Fruit fly (Drosophila melanogaster) S2 (cell line): Measurements from ENCODE around the gene PRL-1.
A peak's percentile ranks its signal among the peaks of the same experiment; 100 is the strongest.

ENCODE experiments used
- CG8478 ChIP-seq: fragments of >200 bp; optimal IDR thresholded peaks from 2 replicates; lab custom pipeline; 2018
- CTCF ChIP-seq, 2 experiments: fragments of >200 bp; optimal IDR thresholded peaks; 2 replicates each; lab custom pipeline; 2018

Gene PRL-1

DNA sequence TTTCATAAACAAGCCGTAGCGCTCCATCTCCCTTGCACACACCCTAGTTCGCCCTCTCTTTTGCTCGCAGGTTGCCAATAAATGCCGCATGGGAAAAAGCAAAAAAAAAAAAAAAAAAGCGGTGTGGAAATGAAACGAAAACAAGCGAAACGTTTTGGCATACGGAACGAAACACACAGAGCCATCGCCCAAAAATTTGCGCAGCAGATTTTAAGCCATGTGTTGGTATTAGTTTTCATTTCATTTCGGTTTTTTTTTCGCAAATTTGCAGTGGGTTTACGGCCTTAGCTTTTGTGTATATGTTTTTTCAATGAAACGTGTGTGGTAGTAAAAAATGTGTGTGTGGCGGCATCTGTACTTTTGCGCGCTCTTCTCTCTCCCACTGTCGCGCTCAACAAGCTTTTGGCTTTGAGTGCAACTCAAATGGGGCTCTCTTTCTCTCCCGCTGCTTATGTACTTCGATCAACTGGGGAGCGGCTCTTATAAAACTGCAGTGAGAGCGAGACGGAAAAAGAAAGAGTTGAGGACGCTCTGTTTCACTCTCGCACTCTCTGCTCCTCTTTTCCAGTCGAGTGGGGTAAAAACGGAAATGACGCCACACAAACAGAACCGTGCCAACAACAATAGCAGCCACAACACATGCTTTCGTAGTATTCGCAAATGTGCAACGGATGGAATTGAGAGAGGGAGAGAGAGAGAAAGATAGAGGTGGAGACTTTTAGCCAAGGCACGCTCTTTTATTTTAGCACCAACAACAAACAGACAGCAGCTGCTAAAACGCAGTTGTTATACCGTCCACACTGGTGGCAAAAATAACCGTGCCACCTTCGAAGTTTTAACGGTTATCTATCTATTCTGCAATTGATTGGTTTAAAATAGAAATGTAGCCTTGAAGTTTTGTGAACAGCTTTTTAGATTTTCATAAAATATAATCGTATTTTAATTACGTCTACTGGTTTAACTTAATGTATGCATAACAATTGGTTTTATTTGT is 27.2 kb upstream of the PRL-1 start:
- TF ChIP-seq CG8478 (no peak), CTCF (optimal IDR thresholded peaks at IDR 0.05; lab: Kevin White, UChicago) (peak in 1 of 2 experiments; percentile 6)

DNA sequence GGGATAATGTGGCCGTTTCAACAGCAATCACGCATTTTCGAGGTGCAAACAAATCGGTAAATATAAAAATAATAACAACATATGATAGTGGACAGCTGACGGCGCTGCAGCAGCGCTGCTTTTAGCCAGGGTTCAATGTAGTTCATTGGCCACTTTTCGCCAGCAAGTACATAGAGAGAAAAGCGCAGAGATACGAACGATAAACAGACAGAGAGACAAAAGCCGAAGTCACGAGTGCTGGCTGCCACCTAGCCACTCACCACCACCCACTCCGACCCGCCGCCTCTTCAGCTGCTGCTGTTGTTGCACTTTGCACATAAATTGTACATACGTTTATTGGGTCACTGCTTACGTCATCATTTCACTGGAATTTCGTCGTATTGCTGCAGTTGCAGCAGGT is 25.4 kb upstream of the PRL-1 start:
- TF ChIP-seq CG8478 (no peak), CTCF (optimal IDR thresholded peaks at IDR 0.05; lab: Kevin White, UChicago) (no peak)

DNA sequence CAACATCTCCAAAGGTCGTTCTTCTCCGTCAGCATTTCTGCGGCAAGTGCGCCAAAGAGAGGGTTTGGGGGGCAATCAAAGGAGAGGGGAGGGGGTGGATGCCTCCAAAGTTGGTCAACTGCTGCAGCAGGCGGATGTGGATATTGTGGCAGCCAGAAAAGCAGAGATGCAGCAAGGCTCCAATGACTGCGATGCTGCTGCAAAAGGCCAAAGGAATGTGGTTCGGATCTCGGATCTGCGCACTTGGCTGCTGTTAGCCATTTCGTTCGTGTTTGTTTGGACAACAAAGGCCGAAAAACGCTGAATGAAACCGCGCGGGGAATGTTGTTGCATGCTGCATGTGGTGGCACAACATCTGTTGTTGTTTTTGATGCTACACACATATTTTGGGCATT is 24.7 kb upstream of the PRL-1 start:
- no peak for TF ChIP-seq CG8478
- TF ChIP-seq CTCF (optimal IDR thresholded peaks at IDR 0.05; lab: Kevin White, UChicago) = no peak

DNA sequence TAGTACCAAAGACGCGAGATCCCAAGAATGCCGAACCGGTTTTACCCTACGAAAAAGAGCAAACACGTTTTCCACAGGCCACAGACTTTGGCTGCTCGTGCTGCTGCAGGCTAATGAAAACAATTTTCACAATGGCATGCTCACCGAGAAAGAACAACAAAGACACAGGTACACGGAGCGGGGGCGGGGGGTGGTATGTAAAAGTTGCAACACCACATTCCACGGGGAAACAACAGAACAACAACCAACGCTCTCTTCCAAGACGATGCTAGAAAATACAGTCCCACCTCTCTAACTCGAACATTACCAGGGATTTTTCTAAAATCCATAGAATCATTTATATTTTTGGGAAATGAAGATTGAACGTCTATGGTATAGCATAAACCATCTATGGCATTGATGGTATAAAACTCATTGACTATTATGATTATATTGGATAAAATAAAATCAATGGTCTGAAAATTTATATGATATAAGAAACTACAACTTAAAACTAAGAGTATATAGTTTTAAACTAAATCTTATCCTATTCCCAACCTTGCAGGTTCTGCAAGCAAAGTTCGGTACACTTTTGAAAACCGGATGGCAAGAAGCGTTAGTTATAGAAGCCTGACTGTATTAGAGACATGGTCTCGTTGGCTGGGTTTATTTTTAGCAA is 24.1 kb upstream of the PRL-1 start:
- no peak for TF ChIP-seq CTCF (optimal IDR thresholded peaks at IDR 0.05; lab: Kevin White, UChicago)
- TF ChIP-seq CG8478 = no peak

DNA sequence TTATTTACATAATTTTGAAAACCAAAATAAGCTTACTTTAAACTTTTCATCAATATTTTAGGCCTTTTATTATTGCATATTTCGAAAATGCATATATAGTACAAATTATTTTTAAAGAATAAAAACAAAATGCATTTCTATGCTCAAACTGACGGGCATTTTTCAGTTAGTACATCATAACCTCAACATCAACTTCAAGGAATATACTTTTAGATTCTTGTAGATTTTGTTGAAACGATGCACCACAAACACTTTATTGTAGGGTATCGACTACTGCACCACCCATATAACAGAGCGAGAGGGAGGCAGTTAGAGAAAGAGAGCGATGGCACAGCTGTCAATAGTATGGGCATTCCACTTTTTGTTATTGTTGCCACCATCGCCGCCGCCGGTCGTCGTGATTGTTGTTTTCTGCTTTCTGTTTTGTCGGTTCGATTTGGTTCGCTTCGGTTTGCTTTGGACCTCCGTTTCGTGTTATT is 22.4 kb upstream of the PRL-1 start:
- TF ChIP-seq CG8478 (no peak), CTCF (optimal IDR thresholded peaks at IDR 0.05; lab: Kevin White, UChicago) (no peak)

DNA sequence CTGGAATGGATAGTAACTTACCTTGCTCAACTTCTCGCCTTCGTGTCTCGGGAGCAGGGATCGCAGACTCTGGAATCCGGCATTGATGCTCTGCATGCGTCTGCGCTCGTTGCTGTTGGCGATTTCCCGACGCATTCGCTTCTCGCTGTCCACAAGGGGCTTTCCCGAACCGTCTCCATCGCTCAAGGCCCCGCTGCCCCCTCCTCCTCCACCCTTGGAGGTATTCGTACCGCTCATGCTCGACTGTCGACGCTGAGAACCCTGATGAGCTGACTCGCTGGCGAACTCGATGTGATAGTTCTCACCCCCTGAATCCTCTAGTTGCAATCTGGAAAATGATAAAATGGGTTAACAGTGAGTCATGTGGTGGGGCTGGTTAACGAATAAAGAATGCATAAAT is 21.4 kb upstream of the PRL-1 start:
- TF ChIP-seq CTCF (optimal IDR thresholded peaks at IDR 0.05; lab: Kevin White, UChicago) (no peak), CG8478 (no peak)

DNA sequence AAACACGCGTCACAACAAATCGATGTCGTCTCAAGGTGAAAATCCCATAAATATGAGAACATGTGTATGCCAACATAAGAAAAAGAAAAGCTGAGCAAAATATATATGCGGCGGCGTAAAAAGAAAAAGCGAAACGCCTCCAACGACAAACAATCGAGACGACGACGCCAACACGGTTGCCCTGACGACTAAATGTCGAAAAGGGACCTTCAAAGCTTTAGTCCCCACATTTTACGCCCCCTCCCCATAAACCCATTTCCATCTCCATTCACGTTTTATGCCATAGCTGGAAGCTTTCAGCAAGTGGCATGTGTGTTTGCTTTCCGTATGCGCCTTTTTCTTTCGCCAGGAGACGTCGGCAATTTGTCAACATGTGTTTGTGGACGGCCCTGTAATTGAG is 20.5 kb upstream of the PRL-1 start:
- no peak for TF ChIP-seq CTCF (optimal IDR thresholded peaks at IDR 0.05; lab: Kevin White, UChicago)
- no peak for TF ChIP-seq CG8478

DNA sequence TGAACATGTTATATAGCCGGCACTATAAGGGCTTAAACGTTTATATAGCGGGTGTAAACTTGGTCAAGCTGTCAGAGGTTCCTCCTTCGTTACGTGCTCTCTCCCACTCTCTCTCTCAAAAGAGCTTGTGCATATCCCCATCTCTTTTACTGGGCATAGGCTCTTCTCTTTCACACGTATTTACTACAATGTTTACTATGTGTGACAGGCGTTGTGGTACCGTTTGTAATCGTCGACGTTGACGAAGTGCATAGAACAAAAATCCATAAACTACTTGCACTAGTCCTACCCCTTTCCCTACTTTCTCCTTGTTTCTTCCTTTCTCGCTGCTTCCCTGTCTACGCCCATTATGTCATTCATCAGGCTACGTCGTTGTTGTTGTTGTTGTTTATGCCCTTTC is 19.4 kb upstream of the PRL-1 start:
- TF ChIP-seq CTCF (optimal IDR thresholded peaks at IDR 0.05; lab: Kevin White, UChicago) (no peak), CG8478 (no peak)

DNA sequence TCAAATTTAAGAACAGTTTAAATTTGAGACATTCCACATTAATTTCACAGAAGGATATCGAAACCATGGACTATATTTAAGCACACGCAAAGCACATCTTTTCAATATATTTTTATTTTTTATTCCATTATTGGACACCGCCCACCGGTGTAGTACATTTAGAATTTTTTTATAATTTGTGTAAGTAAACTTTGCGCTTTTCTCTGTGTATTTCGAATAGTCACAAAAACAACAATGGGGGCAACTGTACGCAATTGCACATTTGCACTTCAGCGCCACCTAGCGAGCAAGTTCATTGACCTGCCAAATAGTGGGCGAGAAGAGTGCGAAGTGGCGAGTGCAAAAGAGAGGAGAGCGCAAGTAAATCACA is 18.4 kb upstream of the PRL-1 start:
- TF ChIP-seq CTCF (optimal IDR thresholded peaks at IDR 0.05; lab: Kevin White, UChicago) (peak; percentile 57 to 81), CG8478 (no peak)

DNA sequence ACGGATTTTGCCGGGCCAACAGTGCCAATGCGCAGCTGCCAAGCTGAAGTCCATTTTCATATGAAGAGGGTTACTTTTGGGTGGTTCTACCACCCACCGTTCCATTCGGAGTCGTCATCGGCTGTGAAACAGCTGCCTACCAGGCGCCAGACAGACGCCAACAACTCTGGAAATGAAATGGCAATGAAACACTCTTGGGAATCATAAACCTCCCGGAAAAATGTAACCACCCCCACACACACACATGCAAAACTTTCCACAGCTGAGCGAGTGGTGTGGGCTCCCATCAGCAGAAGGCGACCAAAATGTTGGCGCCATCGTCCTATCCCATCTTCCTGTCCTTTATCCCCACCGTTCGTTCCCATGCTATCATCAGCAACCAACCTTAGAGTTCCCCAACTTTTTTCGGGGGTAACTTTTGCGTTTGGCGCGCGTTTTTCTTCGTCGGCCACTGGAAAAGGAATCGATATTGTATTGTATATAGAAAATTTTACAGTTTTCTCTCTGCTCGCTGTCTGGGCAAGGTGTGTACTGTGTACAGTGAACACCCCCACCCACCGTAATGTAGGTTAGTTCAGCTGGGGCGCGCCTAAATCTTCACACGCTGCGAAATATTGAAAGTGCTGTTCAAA is 17.9 kb upstream of the PRL-1 start:
- TF ChIP-seq CTCF (optimal IDR thresholded peaks at IDR 0.05; lab: Kevin White, UChicago) = no peak
- no peak for TF ChIP-seq CG8478

DNA sequence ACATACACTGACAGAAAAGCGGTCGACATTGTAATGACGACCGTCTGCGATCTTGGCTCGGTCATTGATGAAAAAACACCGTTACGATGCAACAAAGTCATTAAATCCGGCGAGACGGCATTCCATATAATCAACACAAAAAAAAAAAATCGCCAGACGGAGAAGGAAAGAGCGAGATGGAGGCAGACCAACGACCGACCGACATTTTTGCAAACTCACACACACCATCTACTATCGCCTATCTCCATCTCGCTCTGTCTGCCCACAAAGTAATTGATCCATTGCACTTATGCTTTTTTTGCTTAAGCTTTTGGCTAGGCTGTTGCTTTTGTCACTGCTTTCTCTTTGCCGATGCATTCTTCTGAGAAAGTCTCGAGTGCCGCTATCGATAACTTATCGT is 16.7 kb upstream of the PRL-1 start:
- TF ChIP-seq CG8478 (no peak), CTCF (optimal IDR thresholded peaks at IDR 0.05; lab: Kevin White, UChicago) (no peak)

DNA sequence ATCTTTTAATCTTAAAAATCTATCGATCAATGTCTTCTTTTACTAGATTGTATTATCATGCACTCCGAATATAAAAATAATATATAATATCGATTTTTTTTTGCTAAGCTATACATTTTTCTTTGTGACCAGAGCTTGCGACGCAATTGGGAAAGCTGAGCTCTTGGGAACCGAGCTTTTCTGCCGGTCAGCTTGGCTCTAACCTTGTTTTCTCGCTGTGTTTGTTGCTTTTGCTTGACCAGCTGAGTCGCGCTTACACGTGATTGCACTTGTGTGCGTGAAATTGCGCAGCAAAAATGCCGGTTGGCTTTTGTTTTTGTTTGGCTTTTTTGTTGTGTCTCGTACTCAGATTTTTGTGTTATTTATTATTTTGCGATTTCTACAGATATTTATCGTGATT is 16.0 kb upstream of the PRL-1 start:
- no peak for TF ChIP-seq CTCF (optimal IDR thresholded peaks at IDR 0.05; lab: Kevin White, UChicago)
- TF ChIP-seq CG8478 = no peak

DNA sequence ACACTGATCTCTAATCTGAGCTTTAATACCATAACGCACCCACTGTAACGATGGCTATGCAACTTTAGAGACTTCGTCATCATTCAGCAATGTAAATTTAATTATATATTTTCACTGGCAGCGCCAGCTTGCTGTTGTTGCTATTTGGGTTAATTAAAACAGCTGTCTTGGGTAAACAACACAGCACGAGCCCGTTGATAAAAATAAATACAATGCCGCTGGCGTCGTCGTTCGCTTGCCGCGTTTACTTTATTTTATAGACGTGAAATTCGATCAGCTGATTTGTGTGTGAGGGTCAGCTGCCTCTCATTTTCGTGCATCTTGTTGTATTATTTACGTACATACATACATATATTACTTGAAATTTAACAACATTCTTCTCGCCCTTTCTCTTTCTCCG is 15.3 kb upstream of the PRL-1 start:
- TF ChIP-seq CG8478 (no peak), CTCF (optimal IDR thresholded peaks at IDR 0.05; lab: Kevin White, UChicago) (no peak)

DNA sequence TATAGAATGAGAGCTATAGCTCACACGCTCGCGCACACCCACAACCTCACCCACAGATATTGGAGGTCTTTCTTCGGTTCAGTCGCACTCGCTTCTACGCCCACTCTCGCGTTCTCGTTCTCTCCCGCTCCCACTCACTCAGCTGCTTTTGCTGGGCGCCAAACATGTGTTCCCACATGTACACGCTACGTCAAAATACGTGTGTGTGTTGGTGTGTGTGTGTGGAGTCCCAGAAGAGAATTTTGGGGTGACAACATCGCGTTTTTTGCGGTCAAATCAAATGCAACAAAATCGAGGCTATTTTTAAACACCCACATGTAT is 14.0 kb upstream of the PRL-1 start:
- TF ChIP-seq CTCF (optimal IDR thresholded peaks at IDR 0.05; lab: Kevin White, UChicago) = no peak
- TF ChIP-seq CG8478 = no peak

DNA sequence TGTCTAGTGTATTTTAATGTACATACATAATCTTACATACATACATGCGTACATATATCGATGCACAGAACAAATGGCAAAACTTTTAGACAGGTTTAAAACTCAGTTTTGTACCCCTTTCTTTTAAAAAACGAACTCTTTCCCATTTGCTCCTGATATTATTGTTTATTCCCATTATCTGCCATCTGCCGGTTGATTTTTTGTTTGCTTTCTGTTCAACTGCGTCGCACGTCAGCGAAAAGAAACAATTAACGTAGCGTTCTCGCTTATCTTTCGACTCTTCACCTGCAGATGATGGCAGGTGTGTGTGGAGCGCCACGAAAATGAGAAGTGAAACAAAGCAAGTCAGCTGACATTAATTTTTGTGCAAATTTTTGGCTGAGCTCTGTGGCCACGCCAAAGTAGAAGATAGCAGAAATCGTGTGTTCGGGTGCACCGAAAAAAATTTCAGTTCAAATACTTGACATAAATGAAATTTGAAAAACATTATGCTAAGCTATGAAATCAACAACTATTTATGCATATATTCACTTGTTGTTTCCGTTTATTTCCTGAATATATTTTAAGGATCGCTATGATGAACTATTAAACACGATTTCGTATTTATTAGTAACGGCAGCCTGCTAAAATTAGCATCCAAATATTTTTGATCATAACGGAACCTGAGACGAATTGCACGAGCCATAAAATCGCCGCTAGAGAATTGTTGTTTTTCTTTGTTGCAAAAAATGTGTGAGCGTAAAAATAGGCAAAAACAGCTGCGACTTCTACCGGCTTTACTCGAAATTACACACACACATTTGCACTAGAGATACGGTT is 13.5 kb upstream of the PRL-1 start:
- TF ChIP-seq CTCF (optimal IDR thresholded peaks at IDR 0.05; lab: Kevin White, UChicago) (no peak), CG8478 (no peak)
